Worm (Caenorhabditis elegans) whole organism, young adult: Measurements from ENCODE around the gene C12D8.20.
A peak's percentile ranks its signal among the peaks of the same experiment; 100 is the strongest.

ENCODE experiments used
- B0019.2 ChIP-seq: fragments of 200-800 bp; sonication (Bioruptor generic); conservative IDR thresholded peaks from 2 replicates; pipeline ENCODE4 v1.3.6; 2022; ENCODE audit warnings: missing genetic modification reagents, missing genetic modification characterization, missing compliant biosample characterization
- B0336.3 ChIP-seq: fragments of 200-800 bp; sonication (Bioruptor generic); IDR thresholded peaks from 2 replicates; pipeline ENCODE4 v1.3.6; 2022; ENCODE audit warnings: missing genetic modification characterization, missing compliant biosample characterization
- D2030.7 ChIP-seq: fragments of 200-800 bp; sonication (Bioruptor generic); IDR thresholded peaks from 2 replicates; pipeline ENCODE4 v1.3.6; 2022; ENCODE audit warnings: missing genetic modification reagents, missing genetic modification characterization, missing compliant biosample characterization
- K11D2.4 ChIP-seq: fragments of 200-800 bp; sonication (Bioruptor generic); IDR thresholded peaks from 2 replicates; pipeline ENCODE4 v1.3.6; 2022; ENCODE audit warnings: missing genetic modification reagents, missing genetic modification characterization, missing compliant biosample characterization
- K12H6.12 ChIP-seq: fragments of 200-800 bp; sonication (Bioruptor generic); optimal IDR thresholded peaks from 2 replicates; lab custom pipeline; 2018; ENCODE audit warnings: mild to moderate bottlenecking, missing genetic modification characterization, missing compliant biosample characterization
- atf-7 ChIP-seq: sonication (generic microtip); optimal IDR thresholded peaks from 2 replicates; lab custom pipeline; 2017; ENCODE audit warnings: mild to moderate bottlenecking, missing genetic modification characterization, missing compliant biosample characterization
- attf-5 ChIP-seq: fragments of 200-800 bp; sonication (Bioruptor generic); optimal IDR thresholded peaks from 2 replicates; lab custom pipeline; 2018; ENCODE audit warnings: mild to moderate bottlenecking, missing genetic modification characterization, missing compliant biosample characterization
- bed-2 ChIP-seq: fragments of 200-800 bp; sonication (Bioruptor generic); IDR thresholded peaks from 2 replicates; pipeline ENCODE4 v1.3.6; 2022; ENCODE audit warnings: missing genetic modification reagents, missing genetic modification characterization, missing compliant biosample characterization
- cebp-1 ChIP-seq, 2 experiments: fragments of 200-800 bp in 1 of 2; sonication (Bioruptor generic) in 1 of 2; sonication (generic microtip) in 1 of 2; IDR thresholded peaks in 1 of 2; optimal IDR thresholded peaks in 1 of 2; 2 replicates each; pipeline versions ENCODE4 v1.3.6 to Lab custom; 2017 to 2022; ENCODE audit warnings: missing compliant biosample characterization in 2 of 2, missing genetic modification characterization in 2 of 2, mild to moderate bottlenecking in 1 of 2, missing genetic modification reagents in 1 of 2, moderate library complexity in 1 of 2
- ceh-79 ChIP-seq: sonication (generic microtip); optimal IDR thresholded peaks from 2 replicates; lab custom pipeline; 2017; ENCODE audit warnings: mild to moderate bottlenecking, missing genetic modification characterization, missing compliant biosample characterization
- ceh-91 ChIP-seq: fragments of 200-800 bp; sonication (Bioruptor generic); IDR thresholded peaks from 2 replicates; pipeline ENCODE4 v1.3.6; 2022; ENCODE audit warnings: missing genetic modification reagents, missing genetic modification characterization, missing compliant biosample characterization
- dox-1 ChIP-seq: fragments of 200-800 bp; sonication (Bioruptor generic); IDR thresholded peaks from 2 replicates; pipeline ENCODE4 v1.3.6; 2022; ENCODE audit warnings: missing genetic modification reagents, missing genetic modification characterization, missing compliant biosample characterization
- dpl-1 ChIP-seq: fragments of 150-350 bp; optimal IDR thresholded peaks from 2 replicates; lab custom pipeline; 2014; ENCODE audit warnings: missing biosample characterization, missing genetic modification reagents, missing genetic modification characterization
- efl-1 ChIP-seq: fragments of 150-350 bp; optimal IDR thresholded peaks from 2 replicates; lab custom pipeline; 2014; ENCODE audit warnings: missing biosample characterization, missing genetic modification reagents, missing genetic modification characterization
- egrh-3 ChIP-seq: fragments of 200-800 bp; sonication (Bioruptor generic); IDR thresholded peaks from 2 replicates; pipeline ENCODE4 v1.3.6; 2022; ENCODE audit warnings: missing genetic modification reagents, missing genetic modification characterization, missing compliant biosample characterization
- fkh-3 ChIP-seq: sonication (generic microtip); optimal IDR thresholded peaks from 2 replicates; lab custom pipeline; 2016; ENCODE audit warnings: mild to moderate bottlenecking, missing genetic modification characterization, missing compliant biosample characterization
- gei-17 ChIP-seq: fragments of 200-800 bp; sonication (Bioruptor generic); optimal IDR thresholded peaks from 2 replicates; lab custom pipeline; 2018; ENCODE audit warnings: mild to moderate bottlenecking, missing genetic modification characterization, missing compliant biosample characterization
- hmg-1.2 ChIP-seq: fragments of 200-800 bp; sonication (Bioruptor generic); IDR thresholded peaks from 2 replicates; pipeline ENCODE4 v1.3.6; 2022; ENCODE audit warnings: missing genetic modification reagents, missing genetic modification characterization, missing compliant biosample characterization
- lag-1 ChIP-seq: fragments of 200-800 bp; sonication (Bioruptor generic); IDR thresholded peaks from 2 replicates; pipeline ENCODE4 v1.3.6; 2022; ENCODE audit warnings: missing genetic modification reagents, missing genetic modification characterization, missing compliant biosample characterization
- lin-26 ChIP-seq: fragments of 200-800 bp; sonication (Bioruptor generic); IDR thresholded peaks from 2 replicates; pipeline ENCODE4 v1.3.6; 2022; ENCODE audit warnings: missing genetic modification reagents, missing genetic modification characterization, missing compliant biosample characterization
- lin-35 ChIP-seq, 3 experiments: fragments of 150-350 bp in 2 of 3; sonication (generic microtip) in 1 of 3; optimal IDR thresholded peaks; 2 replicates each; lab custom pipeline; 2014 to 2018; ENCODE audit warnings: missing biosample characterization in 3 of 3, missing genetic modification characterization in 3 of 3, missing genetic modification reagents in 3 of 3
- lin-54 ChIP-seq: fragments of 200-800 bp; sonication (Bioruptor generic); optimal IDR thresholded peaks from 2 replicates; lab custom pipeline; 2018; ENCODE audit warnings: mild to moderate bottlenecking, missing genetic modification characterization, missing compliant biosample characterization
- lsl-1 ChIP-seq: fragments of 200-800 bp; sonication (Bioruptor generic); optimal IDR thresholded peaks from 2 replicates; lab custom pipeline; 2018; ENCODE audit warnings: mild to moderate bottlenecking, missing genetic modification characterization, moderate library complexity, missing compliant biosample characterization
- madf-6 ChIP-seq: fragments of 200-800 bp; sonication (Bioruptor generic); IDR thresholded peaks from 2 replicates; pipeline ENCODE4 v1.3.6; 2022; ENCODE audit warnings: missing genetic modification reagents, missing genetic modification characterization, missing compliant biosample characterization
- madf-8 ChIP-seq: fragments of 200-800 bp; sonication (Bioruptor generic); conservative IDR thresholded peaks from 2 replicates; pipeline ENCODE4 v1.3.6; 2022; ENCODE audit warnings: missing genetic modification reagents, missing genetic modification characterization, missing compliant biosample characterization
- nhr-179 ChIP-seq: sonication (generic microtip); optimal IDR thresholded peaks from 2 replicates; lab custom pipeline; 2016; ENCODE audit warnings: mild to moderate bottlenecking, missing genetic modification characterization, missing compliant biosample characterization
- nhr-80 ChIP-seq: sonication (generic microtip); optimal IDR thresholded peaks from 2 replicates; lab custom pipeline; 2016; ENCODE audit warnings: missing genetic modification characterization, missing compliant biosample characterization
- pbrm-1 ChIP-seq: fragments of 200-800 bp; sonication (Bioruptor generic); IDR thresholded peaks from 2 replicates; pipeline ENCODE4 v1.3.6; 2022; ENCODE audit warnings: missing genetic modification reagents, missing genetic modification characterization, missing compliant biosample characterization
- sdz-38 ChIP-seq: sonication (generic microtip); optimal IDR thresholded peaks from 2 replicates; lab custom pipeline; 2016; ENCODE audit warnings: missing genotype, missing genetic modification characterization, missing compliant biosample characterization
- somi-1 ChIP-seq: fragments of 200-800 bp; sonication (Bioruptor generic); optimal IDR thresholded peaks from 2 replicates; lab custom pipeline; 2018; ENCODE audit warnings: mild to moderate bottlenecking, missing genetic modification characterization, missing compliant biosample characterization
- unc-62 ChIP-seq: fragments of 150-350 bp; optimal IDR thresholded peaks from 2 replicates; lab custom pipeline; 2014; ENCODE audit warnings: missing biosample characterization, missing genetic modification reagents, missing genetic modification characterization
- xnd-1 ChIP-seq: sonication (generic microtip); optimal IDR thresholded peaks from 2 replicates; lab custom pipeline; 2016; ENCODE audit warnings: missing genotype, missing genetic modification reagents, missing genetic modification characterization, missing compliant biosample characterization
- ztf-22 ChIP-seq: fragments of 200-800 bp; sonication (Bioruptor generic); optimal IDR thresholded peaks from 2 replicates; lab custom pipeline; 2018; ENCODE audit warnings: mild to moderate bottlenecking, missing genetic modification characterization, moderate library complexity, missing compliant biosample characterization
- ztf-6 ChIP-seq: fragments of 200-800 bp; sonication (Bioruptor generic); IDR thresholded peaks from 2 replicates; pipeline ENCODE4 v1.3.6; 2022; ENCODE audit warnings: missing genetic modification reagents, missing genetic modification characterization, missing compliant biosample characterization

C12D8.20 gene

DNA sequence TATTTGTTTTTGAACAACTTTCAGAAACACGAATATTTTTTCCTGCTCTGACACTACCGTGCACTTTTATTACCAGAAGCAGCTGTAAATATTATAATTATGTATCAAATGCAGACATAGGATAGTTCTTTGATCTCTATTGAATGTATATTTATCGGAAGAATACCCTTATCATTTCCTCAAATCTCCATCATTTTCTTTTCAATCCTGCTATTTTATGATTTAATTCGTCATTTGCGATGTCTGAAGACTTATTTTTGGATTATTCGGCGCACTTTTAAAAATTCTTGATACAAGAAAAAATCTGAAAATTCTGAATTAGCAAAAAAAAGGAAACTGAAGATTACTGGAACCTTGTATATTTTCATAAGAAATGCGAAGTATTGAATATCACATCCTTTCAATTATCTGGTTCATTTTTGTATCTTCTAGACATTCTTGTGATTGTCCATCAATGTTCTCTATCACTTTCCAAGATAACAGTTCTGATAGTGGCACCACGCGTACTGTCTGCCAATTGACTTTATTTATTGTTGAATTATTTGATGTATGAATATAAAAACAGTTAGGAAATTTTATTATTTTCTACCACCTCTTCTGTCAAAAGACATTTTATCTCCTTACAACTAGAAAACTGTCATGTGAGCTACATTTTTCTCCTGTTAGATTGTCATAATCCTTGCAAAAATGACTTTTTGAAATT, 22.1 kb downstream of the C12D8.20 start:
- TF ChIP-seq nhr-179 (tag; lab: Kevin White, UChicago): no peak
- TF ChIP-seq nhr-80 (tag; lab: Kevin White, UChicago): peak; percentile 61
- TF ChIP-seq, all 124 proteins: peak for 1

- TF ChIP-seq K11D2.4 (GFP tag; lab: Robert Waterston, UW): no peak
- TF ChIP-seq unc-62: peak; percentile 91
- TF ChIP-seq ceh-79 (tag; lab: Kevin White, UChicago): no peak
- no peak for TF ChIP-seq lin-35 (GFP tag; optimal IDR thresholded peaks at IDR 0.05; lab: Kevin White, UChicago)
- no peak for TF ChIP-seq cebp-1 (GFP tag; IDR thresholded peaks at IDR 0.05; lab: Robert Waterston, UW)
- peak; percentile 34 for TF ChIP-seq cebp-1 (tag; optimal IDR thresholded peaks at IDR 0.05; lab: Kevin White, UChicago)
- no peak for TF ChIP-seq bed-2
Observed at ce11 chrV:10245615-10246014, 23.5 kb downstream of the C12D8.20 start.

DNA sequence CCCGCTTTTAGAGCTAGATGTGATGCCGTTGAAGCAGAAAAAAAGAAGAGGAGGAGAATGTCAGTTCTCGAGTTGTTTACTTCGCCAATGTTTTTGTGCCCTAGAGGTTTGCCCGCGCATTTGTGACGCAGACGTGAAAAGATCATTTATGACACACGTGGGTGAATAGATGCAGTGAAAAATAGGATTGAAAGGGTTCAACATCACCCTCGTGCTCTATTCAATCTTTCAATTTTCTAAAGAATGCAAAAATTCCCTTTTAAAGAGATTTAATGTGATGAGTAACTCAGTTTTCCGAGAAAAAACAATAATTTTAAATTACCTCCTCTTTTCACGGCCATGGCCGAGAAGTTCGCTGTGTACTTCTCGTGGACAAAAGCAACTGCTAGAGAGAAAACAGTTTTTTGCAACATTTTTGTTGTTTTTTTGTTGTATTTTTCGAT, 24.4 kb downstream of the C12D8.20 start:
- TF ChIP-seq madf-8 (GFP tag; lab: Robert Waterston, UW) (0 out of 2 replicates have a peak, but pooled peaks have one; percentile 23), lin-54 (peak; percentile 59), ztf-6 (no peak), D2030.7 (GFP tag; lab: Robert Waterston, UW) (peak; percentile 37; the same call in 1 of the 2 replicates), B0336.3 (no peak), dox-1 (GFP tag; lab: Robert Waterston, UW) (peak; percentile 16; the same call in 1 of the 2 replicates), K12H6.12 (tag; lab: Kevin White, UChicago) (peak; percentile 74), egrh-3 (GFP tag; lab: Robert Waterston, UW) (no peak), B0019.2 (GFP tag; lab: Robert Waterston, UW) (no peak), pbrm-1 (GFP tag; lab: Robert Waterston, UW) (no peak), lsl-1 (GFP tag; lab: Kevin White, UChicago) (peak; percentile 5), ceh-91 (peak; percentile 46), lin-35 (GFP tag; optimal IDR thresholded peaks at IDR 0.05; lab: Kevin White, UChicago) (peak in 1 of 3 experiments; percentile 54), madf-6 (GFP tag; lab: Robert Waterston, UW) (peak; percentile 50), cebp-1 (GFP tag; IDR thresholded peaks at IDR 0.05; lab: Robert Waterston, UW) (no peak), cebp-1 (tag; optimal IDR thresholded peaks at IDR 0.05; lab: Kevin White, UChicago) (peak; percentile 28), hmg-1.2 (GFP tag; lab: Robert Waterston, UW) (peak; percentile 24; the same call in 1 of the 2 replicates), somi-1 (GFP tag; lab: Kevin White, UChicago) (peak; percentile 45), fkh-3 (tag; lab: Kevin White, UChicago) (no peak), dpl-1 (GFP tag; lab: Kevin White, UChicago) (peak; percentile 19), lag-1 (GFP tag; lab: Robert Waterston, UW) (no peak), lin-26 (GFP tag; lab: Robert Waterston, UW) (no peak), atf-7 (no peak), sdz-38 (tag; lab: Kevin White, UChicago) (no peak), gei-17 (GFP tag; lab: Kevin White, UChicago) (no peak), ztf-22 (no peak), xnd-1 (tag; lab: Kevin White, UChicago) (peak; percentile 1), efl-1 (GFP tag; lab: Kevin White, UChicago) (peak; percentile 61), K11D2.4 (GFP tag; lab: Robert Waterston, UW) (0 out of 2 replicates have a peak, but pooled peaks have one; percentile 52), attf-5 (peak; percentile 34)
